Fruit fly (Drosophila melanogaster) whole organism, prepupa: ENCODE measurements around the gene bib.

Experiments used
- CG32006 ChIP-seq: fragments of 200-800 bp; sonication (Bioruptor generic); optimal IDR thresholded peaks from 3 replicates; lab custom pipeline; 2017; ENCODE audit warnings: missing biosample characterization, mild to moderate bottlenecking, missing genetic modification characterization
- CG34406 ChIP-seq: fragments of 200-800 bp; sonication (Bioruptor generic); optimal IDR thresholded peaks from 3 replicates; lab custom pipeline; 2016; ENCODE audit warnings: missing biosample characterization, missing genetic modification characterization
- CG9139 ChIP-seq: fragments of 200-800 bp; sonication (Bioruptor generic); optimal IDR thresholded peaks from 3 replicates; lab custom pipeline; 2017; ENCODE audit warnings: missing biosample characterization, mild to moderate bottlenecking, missing genetic modification characterization
- Gug ChIP-seq: fragments of 200-800 bp; sonication (Bioruptor generic); IDR thresholded peaks from 2 replicates; pipeline ENCODE4 v1.3.6; 2022; ENCODE audit warnings: missing biosample characterization, missing genetic modification characterization
- OdsH ChIP-seq: fragments of 200-800 bp; sonication (Bioruptor generic); optimal IDR thresholded peaks from 3 replicates; lab custom pipeline; 2016; ENCODE audit warnings: missing biosample characterization, missing genetic modification characterization
- Sox15 ChIP-seq: fragments of 200-800 bp; sonication (Bioruptor generic); optimal IDR thresholded peaks from 3 replicates; lab custom pipeline; 2016; ENCODE audit warnings: missing biosample characterization, missing genetic modification characterization
- fd59A ChIP-seq: fragments of 200-800 bp; sonication (Bioruptor generic); optimal IDR thresholded peaks from 2 replicates; lab custom pipeline; 2017; ENCODE audit warnings: missing biosample characterization, mild to moderate bottlenecking, missing genetic modification characterization, missing genetic modification reagents

- TF ChIP-seq Sox15 (GFP tag; lab: Kevin White, UChicago) (no peak), CG9139 (GFP tag; lab: Kevin White, UChicago) (no peak), Gug (GFP tag; lab: Robert Waterston, UW) (no peak), fd59A (GFP tag; lab: Kevin White, UChicago) (no peak), CG34406 (no peak), OdsH (GFP tag; lab: Kevin White, UChicago) (no peak), CG32006 (no peak)
These were observed 23.7 kb upstream of the bib start for dm6 chr2L:9960758-9961157.
